Worm (Caenorhabditis elegans) whole organism, L4 larva: ENCODE data around the gene abhd-5.1.

ENCODE experiments used
- D1046.2 ChIP-seq: fragments of 200-800 bp; sonication (Bioruptor generic); IDR thresholded peaks from 2 replicates; pipeline ENCODE4 v1.3.6; 2022; ENCODE audit warnings: missing genetic modification characterization, missing compliant biosample characterization
- F10B5.3 ChIP-seq: sonication (generic microtip); optimal IDR thresholded peaks from 2 replicates; lab custom pipeline; 2016; ENCODE audit warnings: mild to moderate bottlenecking, missing genetic modification characterization, missing compliant biosample characterization
- F26F4.8 ChIP-seq: fragments of 200-800 bp; sonication (Bioruptor generic); conservative IDR thresholded peaks from 2 replicates; pipeline ENCODE4 v1.3.6; 2022; ENCODE audit warnings: missing genetic modification characterization, missing compliant biosample characterization
- F44E2.7 ChIP-seq: fragments of 200-800 bp; sonication (Bioruptor generic); IDR thresholded peaks from 2 replicates; pipeline ENCODE4 v2.1.2; 2022; ENCODE audit warnings: missing genetic modification characterization, missing compliant biosample characterization
- F49E8.2 ChIP-seq: sonication (generic microtip); optimal IDR thresholded peaks from 2 replicates; lab custom pipeline; 2016; ENCODE audit warnings: missing compliant biosample characterization, mild to moderate bottlenecking, missing genetic modification characterization, borderline replicate concordance
- R02D3.7 ChIP-seq: fragments of 150-350 bp; sonication (generic microtip); optimal IDR thresholded peaks from 3 replicates; lab custom pipeline; 2014; ENCODE audit warnings: missing biosample characterization, missing genetic modification characterization
- T20F7.1 ChIP-seq: fragments of 200-800 bp; sonication (Bioruptor generic); optimal IDR thresholded peaks from 2 replicates; lab custom pipeline; 2018; ENCODE audit warnings: mild to moderate bottlenecking, missing genetic modification characterization, missing compliant biosample characterization
- Y105C5A.15 ChIP-seq: fragments of 200-800 bp; sonication (Bioruptor generic); IDR thresholded peaks from 2 replicates; pipeline ENCODE4 v1.3.6; 2022; ENCODE audit warnings: missing genetic modification characterization, missing compliant biosample characterization
- Y48G9A.11 ChIP-seq: fragments of 200-800 bp; sonication (Bioruptor generic); IDR thresholded peaks from 2 replicates; pipeline ENCODE4 v1.3.6; 2022; ENCODE audit warnings: missing genetic modification reagents, missing genetic modification characterization, missing compliant biosample characterization
- arid-1 ChIP-seq: fragments of 200-800 bp; sonication (Bioruptor generic); conservative IDR thresholded peaks from 2 replicates; pipeline ENCODE4 v1.3.6; 2022; ENCODE audit warnings: missing genetic modification reagents, missing genetic modification characterization, missing compliant biosample characterization
- ceh-20 ChIP-seq: fragments of 200-800 bp; sonication (Bioruptor generic); IDR thresholded peaks from 2 replicates; pipeline ENCODE4 v1.3.6; 2022; ENCODE audit warnings: missing genetic modification reagents, missing genetic modification characterization, missing compliant biosample characterization
- daf-19 ChIP-seq: fragments of 200-800 bp; sonication (Bioruptor generic); conservative IDR thresholded peaks from 2 replicates; pipeline ENCODE4 v1.3.6; 2022; ENCODE audit warnings: missing genetic modification characterization, missing compliant biosample characterization
- dmd-6 ChIP-seq: fragments of 200-800 bp; sonication (Bioruptor generic); IDR thresholded peaks from 2 replicates; pipeline ENCODE4 v1.3.6; 2022; ENCODE audit warnings: missing genetic modification reagents, missing genetic modification characterization, missing compliant biosample characterization
- dmd-8 ChIP-seq: fragments of 200-800 bp; sonication (Bioruptor generic); IDR thresholded peaks from 2 replicates; pipeline ENCODE4 v1.3.6; 2022; ENCODE audit warnings: missing genetic modification characterization, missing compliant biosample characterization
- dpl-1 ChIP-seq: fragments of 150-350 bp; optimal IDR thresholded peaks from 2 replicates; lab custom pipeline; 2014; ENCODE audit warnings: missing biosample characterization, missing genetic modification reagents, missing genetic modification characterization
- duxl-1 ChIP-seq: sonication (generic microtip); optimal IDR thresholded peaks from 2 replicates; lab custom pipeline; 2016; ENCODE audit warnings: mild to moderate bottlenecking, missing genetic modification characterization, moderate library complexity, missing compliant biosample characterization; ENCODE audit not compliant: poor library complexity
- dve-1 ChIP-seq: sonication (generic microtip); optimal IDR thresholded peaks from 2 replicates; lab custom pipeline; 2017; ENCODE audit warnings: antibody characterized with exemption, mild to moderate bottlenecking, missing genetic modification characterization, missing compliant biosample characterization; ENCODE audit not compliant: insufficient read depth
- egl-43 ChIP-seq: fragments of 200-800 bp; sonication (Bioruptor generic); IDR thresholded peaks from 2 replicates; pipeline ENCODE4 v1.3.6; 2022; ENCODE audit warnings: missing genetic modification reagents, missing genetic modification characterization, missing compliant biosample characterization
- fkh-10 ChIP-seq: fragments of 150-350 bp; optimal IDR thresholded peaks from 2 replicates; lab custom pipeline; 2014; ENCODE audit warnings: missing biosample characterization, missing genetic modification reagents, missing genetic modification characterization
- hif-1 ChIP-seq, 2 experiments: sonication (generic microtip); optimal IDR thresholded peaks; 2 replicates each; lab custom pipeline; 2016 to 2017; ENCODE audit warnings: missing compliant biosample characterization in 2 of 2, missing genetic modification characterization in 2 of 2, missing genetic modification reagents in 2 of 2, missing genotype in 2 of 2, mild to moderate bottlenecking in 1 of 2
- hlh-30 ChIP-seq: sonication (generic microtip); optimal IDR thresholded peaks from 2 replicates; lab custom pipeline; 2017; ENCODE audit warnings: antibody characterized with exemption, mild to moderate bottlenecking, missing genetic modification characterization, missing compliant biosample characterization; ENCODE audit not compliant: insufficient read depth
- lim-7 ChIP-seq: fragments of 200-800 bp; sonication (Bioruptor generic); IDR thresholded peaks from 2 replicates; pipeline ENCODE4 v1.3.6; 2022; ENCODE audit warnings: missing genetic modification characterization, missing compliant biosample characterization
- lin-13 ChIP-seq: fragments of 150-350 bp; optimal IDR thresholded peaks from 2 replicates; lab custom pipeline; 2014; ENCODE audit warnings: missing biosample characterization, missing genetic modification reagents, missing genetic modification characterization
- lin-15B ChIP-seq: fragments of 150-350 bp; sonication (generic microtip); optimal IDR thresholded peaks from 3 replicates; lab custom pipeline; 2014; ENCODE audit warnings: missing biosample characterization, missing genetic modification characterization
- lin-39 ChIP-seq: fragments of 150-350 bp; optimal IDR thresholded peaks from 2 replicates; lab custom pipeline; 2014; ENCODE audit warnings: missing biosample characterization, missing genetic modification reagents, missing genetic modification characterization
- lsy-2 ChIP-seq, 2 experiments: fragments of 150-350 bp in 1 of 2; sonication (generic microtip) in 1 of 2; optimal IDR thresholded peaks; 2 replicates each; lab custom pipeline; 2014 to 2017; ENCODE audit warnings: missing biosample characterization in 2 of 2, missing genetic modification characterization in 2 of 2
- mep-1 ChIP-seq: fragments of 150-350 bp; sonication (generic microtip); optimal IDR thresholded peaks from 3 replicates; lab custom pipeline; 2014; ENCODE audit warnings: missing biosample characterization, missing genetic modification characterization
- nhr-11 ChIP-seq: fragments of 150-350 bp; optimal IDR thresholded peaks from 2 replicates; lab custom pipeline; 2014; ENCODE audit warnings: missing biosample characterization, missing genetic modification characterization
- nhr-25 ChIP-seq: sonication (generic microtip); optimal IDR thresholded peaks from 2 replicates; lab custom pipeline; 2017; ENCODE audit warnings: missing genetic modification characterization, mild to moderate bottlenecking, missing compliant biosample characterization, antibody characterized with exemption, moderate library complexity, borderline replicate concordance; ENCODE audit not compliant: insufficient read depth
- nhr-42 ChIP-seq: fragments of 200-800 bp; sonication (Bioruptor generic); IDR thresholded peaks from 2 replicates; pipeline ENCODE4 v1.3.6; 2022; ENCODE audit warnings: missing genetic modification characterization, missing compliant biosample characterization
- nhr-6 ChIP-seq: fragments of 150-350 bp; optimal IDR thresholded peaks from 2 replicates; lab custom pipeline; 2014; ENCODE audit warnings: missing biosample characterization, missing genetic modification characterization
- nhr-76 ChIP-seq: fragments of 150-350 bp; optimal IDR thresholded peaks from 2 replicates; lab custom pipeline; 2014; ENCODE audit warnings: missing biosample characterization, missing genetic modification characterization
- rbr-2 ChIP-seq: sonication (generic microtip); optimal IDR thresholded peaks from 2 replicates; lab custom pipeline; 2016; ENCODE audit warnings: missing genotype, missing genetic modification characterization, missing compliant biosample characterization
- saeg-2 ChIP-seq: fragments of 200-800 bp; sonication (Bioruptor generic); IDR thresholded peaks from 2 replicates; pipeline ENCODE4 v1.3.6; 2022; ENCODE audit warnings: missing genetic modification reagents, missing genetic modification characterization, missing compliant biosample characterization
- skn-1 ChIP-seq: fragments of 150-350 bp; optimal IDR thresholded peaks from 2 replicates; lab custom pipeline; 2014; ENCODE audit warnings: missing biosample characterization, missing genetic modification characterization
- spr-1 ChIP-seq: sonication (generic microtip); optimal IDR thresholded peaks from 2 replicates; lab custom pipeline; 2016; ENCODE audit warnings: mild to moderate bottlenecking, missing genetic modification characterization, missing compliant biosample characterization
- tag-97 ChIP-seq: fragments of 200-800 bp; sonication (Bioruptor generic); IDR thresholded peaks from 2 replicates; pipeline ENCODE4 v1.3.6; 2022; ENCODE audit warnings: missing genetic modification characterization, missing compliant biosample characterization
- tra-1 ChIP-seq: fragments of 200-800 bp; sonication (Bioruptor generic); IDR thresholded peaks from 2 replicates; pipeline ENCODE4 v1.3.6; 2022; ENCODE audit warnings: missing genetic modification reagents, missing genetic modification characterization, missing compliant biosample characterization
- unc-130 ChIP-seq: sonication (generic microtip); optimal IDR thresholded peaks from 2 replicates; lab custom pipeline; 2016; ENCODE audit warnings: missing genetic modification reagents, missing genetic modification characterization, missing compliant biosample characterization
- unc-39 ChIP-seq: sonication (generic microtip); optimal IDR thresholded peaks from 2 replicates; lab custom pipeline; 2017; ENCODE audit warnings: missing biosample characterization, missing genetic modification characterization
- unc-62 ChIP-seq, 3 experiments: fragments of 150-350 bp in 1 of 3; sonication (generic microtip); optimal IDR thresholded peaks in 2 of 3; peaks in 1 of 3; 1 replicate in 1 of 3; 2 replicates in 2 of 3; lab custom pipeline; 2014 to 2017; ENCODE audit warnings: missing biosample characterization in 3 of 3, missing genetic modification characterization in 3 of 3, missing genetic modification reagents in 3 of 3, missing genotype in 1 of 3
- vab-7 ChIP-seq: fragments of 200-800 bp; sonication (Bioruptor generic); IDR thresholded peaks from 2 replicates; pipeline ENCODE4 v1.3.6; 2022; ENCODE audit warnings: missing genetic modification reagents, missing genetic modification characterization, missing compliant biosample characterization
- zag-1 ChIP-seq: fragments of 150-350 bp; optimal IDR thresholded peaks from 2 replicates; lab custom pipeline; 2014; ENCODE audit warnings: missing biosample characterization, missing genetic modification characterization
- ztf-11 ChIP-seq: fragments of 150-350 bp; optimal IDR thresholded peaks from 2 replicates; lab custom pipeline; 2014; ENCODE audit warnings: missing biosample characterization, missing genetic modification characterization

abhd-5.1 gene

DNA sequence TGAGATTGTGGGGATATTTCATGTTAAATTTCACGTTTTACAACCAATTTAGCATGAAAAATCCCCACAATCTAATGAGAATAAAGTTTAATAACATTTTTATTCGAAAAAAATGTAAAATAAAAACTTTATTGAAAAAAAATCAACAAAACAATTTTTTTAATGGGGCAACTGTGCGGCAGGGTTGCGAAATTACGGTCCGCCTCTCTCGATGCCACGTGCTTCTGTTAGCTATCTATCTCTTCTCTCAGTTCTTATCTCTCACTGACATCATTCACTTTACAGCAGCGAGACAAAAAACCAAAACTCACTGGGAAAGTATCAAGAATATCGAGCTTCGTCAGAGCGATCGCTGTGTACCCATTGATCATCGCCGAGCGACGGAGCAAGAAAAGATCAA lies 26.9 kb upstream of the abhd-5.1 start (continued):
- TF ChIP-seq hlh-30 (tag; lab: Kevin White, UChicago) (peak; percentile 75), mep-1 (tag; lab: Kevin White, UChicago) (peak; percentile 18), nhr-11 (no peak), F49E8.2 (tag; lab: Kevin White, UChicago) (no peak), lin-15B (tag; lab: Kevin White, UChicago) (no peak)

DNA sequence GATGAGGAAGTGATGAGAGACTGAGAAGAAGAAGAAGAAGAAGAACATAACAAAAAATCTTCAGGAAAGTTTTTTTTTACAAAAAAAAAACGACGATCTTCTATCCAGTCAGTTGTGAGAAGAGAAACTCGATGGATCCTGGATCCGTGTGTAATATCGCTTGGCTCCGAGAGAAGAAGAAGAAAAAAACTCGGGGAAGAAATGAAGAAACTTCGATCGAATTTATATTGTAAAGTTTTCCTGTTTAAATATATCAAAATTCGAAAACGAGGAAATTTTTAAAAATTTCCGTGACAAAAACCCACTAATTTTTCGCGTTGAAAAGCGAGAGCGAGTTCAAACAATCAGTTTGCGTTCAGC lies 24.1 kb upstream of the abhd-5.1 start, which contains the start of gene adss-1:
Gene adss-1 (minus strand): TSS at position 101 of the 360 bp plus-strand sequence.
- TF ChIP-seq dpl-1 (no peak), dmd-6 (GFP tag; lab: Robert Waterston, UW) (no peak), Y48G9A.11 (GFP tag; lab: Robert Waterston, UW) (no peak), Y105C5A.15 (GFP tag; lab: Robert Waterston, UW) (no peak)

DNA sequence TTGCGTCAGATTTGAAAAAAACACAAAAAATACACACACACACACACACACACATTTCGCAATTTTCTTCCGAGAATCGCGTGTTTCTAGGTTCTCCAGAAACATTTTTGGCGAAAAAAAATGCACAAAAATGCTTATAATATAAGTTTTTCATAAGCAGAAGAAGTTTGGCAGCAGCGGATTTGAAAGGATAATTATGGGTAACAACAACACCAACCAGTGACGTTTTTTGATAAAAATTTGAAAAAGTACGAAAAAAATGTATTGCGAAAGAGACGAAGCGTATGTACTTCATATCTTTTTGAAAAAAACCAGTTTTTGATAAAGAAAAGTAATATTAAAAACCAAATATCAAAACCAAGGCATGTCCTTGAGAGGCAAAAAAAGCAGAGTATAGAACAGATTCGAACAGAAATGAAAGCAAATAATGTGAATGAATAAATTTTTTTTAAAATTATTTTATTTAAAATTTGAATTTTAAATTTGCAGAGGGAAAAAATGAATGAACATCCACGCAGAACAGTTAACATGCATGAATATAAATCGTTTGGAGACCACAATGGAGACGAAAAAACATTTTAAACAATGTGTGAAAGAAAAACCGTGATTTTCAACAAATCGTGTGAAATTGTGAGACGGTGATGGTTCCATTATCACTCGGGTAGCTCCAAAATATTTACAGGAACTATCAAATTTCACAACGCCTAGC lies 23.6 kb upstream of the abhd-5.1 start:
- TF ChIP-seq dmd-8 (GFP tag; lab: Robert Waterston, UW) (peak; percentile 19; the same call in 1 of the 2 replicates), arid-1 (GFP tag; lab: Robert Waterston, UW) (peak; percentile 40; the same call in 1 of the 2 replicates), hlh-30 (tag; lab: Kevin White, UChicago) (peak; percentile 34), hif-1 (tag; optimal IDR thresholded peaks at IDR 0.05; lab: Kevin White, UChicago) (peak in 1 of 2 experiments; percentile 67), lin-13 (GFP tag; lab: Kevin White, UChicago) (peak; percentile 34), T20F7.1 (GFP tag; lab: Kevin White, UChicago) (peak; percentile 77), nhr-6 (tag; lab: Kevin White, UChicago) (no peak), vab-7 (GFP tag; lab: Robert Waterston, UW) (no peak), duxl-1 (tag; lab: Kevin White, UChicago) (peak; percentile 48), tra-1 (no peak; the same call in 1 of the 2 replicates), F10B5.3 (peak; percentile 35), unc-39 (tag; lab: Kevin White, UChicago) (no peak), nhr-76 (tag; lab: Kevin White, UChicago) (no peak), D1046.2 (no peak), R02D3.7 (tag; lab: Kevin White, UChicago) (no peak), lin-15B (tag; lab: Kevin White, UChicago) (peak; percentile 39), saeg-2 (GFP tag; lab: Robert Waterston, UW) (0 out of 2 replicates have a peak, but pooled peaks have one; percentile 27), lin-39 (no peak), rbr-2 (no peak), skn-1 (tag; lab: Kevin White, UChicago) (no peak), nhr-42 (GFP tag; lab: Robert Waterston, UW) (peak; percentile 47; the same call in 1 of the 2 replicates), ceh-20 (GFP tag; lab: Robert Waterston, UW) (no peak), zag-1 (no peak), tag-97 (GFP tag; lab: Robert Waterston, UW) (no peak), unc-62 (GFP tag; optimal IDR thresholded peaks at IDR 0.05 in 1 of 2; lab: Kevin White, UChicago) (no peak), unc-62 (tag; optimal IDR thresholded peaks at IDR 0.05; lab: Kevin White, UChicago) (no peak), dve-1 (tag; lab: Kevin White, UChicago) (peak; percentile 60), F26F4.8 (GFP tag; lab: Robert Waterston, UW) (no peak), ztf-11 (tag; lab: Kevin White, UChicago) (no peak), unc-130 (GFP tag; lab: Kevin White, UChicago) (no peak), F44E2.7 (GFP tag; lab: Robert Waterston, UW) (no peak), fkh-10 (GFP tag; lab: Kevin White, UChicago) (no peak), nhr-25 (no peak), spr-1 (tag; lab: Kevin White, UChicago) (peak; percentile 34), mep-1 (tag; lab: Kevin White, UChicago) (peak; percentile 80), dpl-1 (peak; percentile 3), egl-43 (GFP tag; lab: Robert Waterston, UW) (no peak), lim-7 (GFP tag; lab: Robert Waterston, UW) (peak; percentile 69; the same call in 1 of the 2 replicates), lsy-2 (tag; optimal IDR thresholded peaks at IDR 0.05; lab: Kevin White, UChicago) (peak in 1 of 2 experiments; percentile 45), daf-19 (GFP tag; lab: Robert Waterston, UW) (peak; percentile 30; the same call in 1 of the 2 replicates)
